Fruit fly (Drosophila melanogaster) whole organism, wandering third instar larva: ENCODE results near the gene GramD1B.
A peak's percentile ranks its signal among the peaks of the same experiment; 100 is the strongest.

ENCODE experiments used
- Abd-B ChIP-seq: fragments of >200 bp; optimal IDR thresholded peaks from 2 replicates; lab custom pipeline; 2017; ENCODE audit warnings: missing biosample characterization, missing genetic modification characterization
- CG9705 ChIP-seq: fragments of 200-800 bp; sonication (Bioruptor generic); optimal IDR thresholded peaks from 2 replicates; lab custom pipeline; 2018; ENCODE audit warnings: missing biosample characterization, mild to moderate bottlenecking, missing genetic modification characterization
- Hnf4 ChIP-seq: fragments of 200-800 bp; sonication (Bioruptor generic); optimal IDR thresholded peaks from 2 replicates; lab custom pipeline; 2016; ENCODE audit warnings: missing biosample characterization, mild to moderate bottlenecking, missing genetic modification characterization
- Hr83 ChIP-seq: fragments of 200-300 bp; sonication (Bioruptor generic); optimal IDR thresholded peaks from 2 replicates; lab custom pipeline; 2016; ENCODE audit warnings: missing biosample characterization, mild to moderate bottlenecking, missing genetic modification characterization, moderate library complexity; ENCODE audit not compliant: poor library complexity, severe bottlenecking
- N ChIP-seq: fragments of >200 bp; optimal IDR thresholded peaks from 2 replicates; lab custom pipeline; 2018; ENCODE audit warnings: missing biosample characterization, missing external identifiers, missing genetic modification characterization
- Sp1 ChIP-seq: fragments of 200-800 bp; sonication (Bioruptor generic); optimal IDR thresholded peaks from 3 replicates; lab custom pipeline; 2019; ENCODE audit warnings: missing biosample characterization, mild to moderate bottlenecking, missing genetic modification characterization, moderate library complexity
- br ChIP-seq: fragments of 200-800 bp; sonication (Bioruptor generic); optimal IDR thresholded peaks from 2 replicates; lab custom pipeline; 2016; ENCODE audit warnings: missing biosample characterization, missing genetic modification characterization
- dmrt93B ChIP-seq: fragments of 200-800 bp; sonication (Bioruptor generic); optimal IDR thresholded peaks from 2 replicates; lab custom pipeline; 2018; ENCODE audit warnings: missing biosample characterization, mild to moderate bottlenecking, missing genetic modification characterization
- fru ChIP-seq: fragments of 200-800 bp; sonication (Bioruptor generic); optimal IDR thresholded peaks from 3 replicates; lab custom pipeline; 2016; ENCODE audit warnings: missing biosample characterization, mild to moderate bottlenecking, missing genetic modification characterization
- h ChIP-seq: fragments of 200-800 bp; sonication (Bioruptor generic); optimal IDR thresholded peaks from 3 replicates; lab custom pipeline; 2016; ENCODE audit warnings: missing biosample characterization, mild to moderate bottlenecking, missing genetic modification characterization
- pan ChIP-seq: fragments of >200 bp; optimal IDR thresholded peaks from 2 replicates; lab custom pipeline; 2017
- psq ChIP-seq: fragments of 200-800 bp; sonication (Bioruptor generic); optimal IDR thresholded peaks from 3 replicates; lab custom pipeline; 2017; ENCODE audit warnings: missing biosample characterization, mild to moderate bottlenecking, missing genetic modification characterization, moderate library complexity
- sv ChIP-seq: fragments of 200-800 bp; sonication (Bioruptor generic); optimal IDR thresholded peaks from 3 replicates; lab custom pipeline; 2016; ENCODE audit warnings: missing biosample characterization, missing genetic modification characterization
- usp ChIP-seq: fragments of >200 bp; optimal IDR thresholded peaks from 2 replicates; lab custom pipeline; 2017; ENCODE audit warnings: missing biosample characterization, missing genetic modification characterization

dm6 chr2L:3376684-3377086 lies 3.5 kb upstream of the GramD1B start, which contains the start of the genes CG9662 and Ptpa:
- TF ChIP-seq br, result peak; percentile 54
- TF ChIP-seq N (GFP tag; lab: Kevin White, UChicago), result no peak
- TF ChIP-seq psq (GFP tag; lab: Kevin White, UChicago), result peak; percentile 38
- peak; percentile 64 for TF ChIP-seq dmrt93B (GFP tag; lab: Kevin White, UChicago)
- peak; percentile 71 for TF ChIP-seq h (GFP tag; lab: Kevin White, UChicago)
- peak; percentile 72 for TF ChIP-seq fru (GFP tag; lab: Kevin White, UChicago)
- peak; percentile 63 for TF ChIP-seq Sp1 (GFP tag; lab: Kevin White, UChicago)
- TF ChIP-seq sv, result peak; percentile 46
- peak; percentile 59 for TF ChIP-seq CG9705 (GFP tag; lab: Kevin White, UChicago)
- no peak for TF ChIP-seq pan (lab: Kevin White, UChicago)
- peak; percentile 82 for TF ChIP-seq Hnf4
- no peak for TF ChIP-seq usp
- TF ChIP-seq Hr83, result peak; percentile 9
- TF ChIP-seq Abd-B (GFP tag; lab: Kevin White, UChicago), result no peak
